Fruit fly (Drosophila melanogaster) whole organism, embryonic: ENCODE measurements around the gene CG32483.

Source experiments
- Abd-B ChIP-seq: fragments of 200-800 bp; sonication (Bioruptor generic); optimal IDR thresholded peaks from 2 replicates; lab custom pipeline; 2018; ENCODE audit warnings: missing biosample characterization, mild to moderate bottlenecking, missing genetic modification characterization, moderate library complexity
- Aef1 ChIP-seq: fragments of 200-800 bp; sonication (Bioruptor generic); IDR thresholded peaks from 3 replicates; pipeline ENCODE4 v1.3.6; 2022; ENCODE audit warnings: missing biosample characterization, missing genetic modification characterization
- Asciz ChIP-seq: fragments of 200-800 bp; sonication (Bioruptor generic); optimal IDR thresholded peaks from 2 replicates; lab custom pipeline; 2017; ENCODE audit warnings: missing biosample characterization, mild to moderate bottlenecking, missing genetic modification characterization, missing genetic modification reagents
- Atf-2 ChIP-seq: fragments of 200-800 bp; sonication (Bioruptor generic); optimal IDR thresholded peaks from 2 replicates; lab custom pipeline; 2016; ENCODE audit warnings: missing biosample characterization, missing genetic modification characterization
- CG10321 ChIP-seq: fragments of 200-800 bp; sonication (Bioruptor generic); IDR thresholded peaks from 2 replicates; pipeline ENCODE4 v1.3.6; 2022; ENCODE audit warnings: missing biosample characterization, missing genetic modification characterization
- CG11456 ChIP-seq: fragments of 200-800 bp; sonication (Bioruptor generic); IDR thresholded peaks from 3 replicates; pipeline ENCODE4 v1.3.6; 2022; ENCODE audit warnings: missing biosample characterization, missing genetic modification characterization
- CG14441 ChIP-seq: fragments of 200-800 bp; sonication (Bioruptor generic); IDR thresholded peaks from 2 replicates; pipeline ENCODE4 v1.3.6; 2022; ENCODE audit warnings: missing biosample characterization, missing genetic modification characterization
- CG17359 ChIP-seq: fragments of 200-800 bp; sonication (Bioruptor generic); optimal IDR thresholded peaks from 3 replicates; lab custom pipeline; 2018; ENCODE audit warnings: missing biosample characterization, mild to moderate bottlenecking, missing genetic modification characterization, moderate library complexity
- CG17568 ChIP-seq: fragments of 200-800 bp; sonication (Bioruptor generic); optimal IDR thresholded peaks from 2 replicates; lab custom pipeline; 2018; ENCODE audit warnings: missing biosample characterization, mild to moderate bottlenecking, missing genetic modification characterization, moderate library complexity
- CG17612 ChIP-seq: fragments of 200-800 bp; sonication (Bioruptor generic); IDR thresholded peaks from 2 replicates; pipeline ENCODE4 v1.3.6; 2022; ENCODE audit warnings: missing biosample characterization, missing genetic modification characterization
- CG17802 ChIP-seq: fragments of 200-800 bp; sonication (Bioruptor generic); optimal IDR thresholded peaks from 2 replicates; lab custom pipeline; 2018; ENCODE audit warnings: missing biosample characterization, mild to moderate bottlenecking, missing genetic modification characterization, moderate library complexity
- CG1832 ChIP-seq: fragments of 200-800 bp; sonication (Bioruptor generic); optimal IDR thresholded peaks from 2 replicates; lab custom pipeline; 2017; ENCODE audit warnings: missing biosample characterization, mild to moderate bottlenecking, missing genetic modification characterization, inconsistent platforms
- CG2678 ChIP-seq: fragments of 200-800 bp; sonication (Bioruptor generic); optimal IDR thresholded peaks from 3 replicates; lab custom pipeline; 2019; ENCODE audit warnings: missing biosample characterization, mild to moderate bottlenecking, missing genetic modification characterization, moderate library complexity
- CG2889 ChIP-seq: fragments of 200-800 bp; sonication (Bioruptor generic); IDR thresholded peaks from 3 replicates; pipeline ENCODE4 v1.3.6; 2022; ENCODE audit warnings: missing biosample characterization, missing genetic modification characterization
- CG33557 ChIP-seq: fragments of 200-800 bp; sonication (Bioruptor generic); optimal IDR thresholded peaks from 2 replicates; lab custom pipeline; 2019; ENCODE audit warnings: missing biosample characterization, mild to moderate bottlenecking, missing genetic modification characterization, moderate library complexity
- CG3407 ChIP-seq: fragments of 200-800 bp; sonication (Bioruptor generic); optimal IDR thresholded peaks from 2 replicates; lab custom pipeline; 2018; ENCODE audit warnings: missing biosample characterization, mild to moderate bottlenecking, missing genetic modification characterization
- CG42726 ChIP-seq: fragments of 200-800 bp; sonication (Bioruptor generic); IDR thresholded peaks from 2 replicates; pipeline ENCODE4 v1.3.6; 2022; ENCODE audit warnings: missing biosample characterization, missing genetic modification characterization; ENCODE audit not compliant: partially characterized antibody
- CG4820 ChIP-seq: fragments of 200-800 bp; sonication (Bioruptor generic); optimal IDR thresholded peaks from 3 replicates; lab custom pipeline; 2016; ENCODE audit warnings: missing biosample characterization, missing genetic modification characterization
- CG6254 ChIP-seq: fragments of 200-800 bp; sonication (Bioruptor generic); optimal IDR thresholded peaks from 3 replicates; lab custom pipeline; 2017; ENCODE audit warnings: mild to moderate bottlenecking, missing biosample characterization, missing genetic modification reagents, missing genetic modification characterization
- CG6272 ChIP-seq: fragments of 200-800 bp; sonication (Bioruptor generic); IDR thresholded peaks from 2 replicates; pipeline ENCODE4 v1.3.6; 2022; ENCODE audit warnings: missing biosample characterization, missing genetic modification characterization
- CG7372 ChIP-seq: fragments of 200-800 bp; sonication (Bioruptor generic); IDR thresholded peaks from 2 replicates; pipeline ENCODE4 v1.3.6; 2022; ENCODE audit warnings: missing biosample characterization, missing genetic modification characterization
- CG7786 ChIP-seq: fragments of 200-800 bp; sonication (Bioruptor generic); optimal IDR thresholded peaks from 2 replicates; lab custom pipeline; 2016; ENCODE audit warnings: missing biosample characterization, missing genetic modification characterization
- Fer2 ChIP-seq: fragments of 200-800 bp; sonication (Bioruptor generic); optimal IDR thresholded peaks from 2 replicates; lab custom pipeline; 2018; ENCODE audit warnings: missing biosample characterization, mild to moderate bottlenecking, missing genetic modification characterization, moderate library complexity
- HLH3B ChIP-seq: fragments of 200-800 bp; sonication (Bioruptor generic); IDR thresholded peaks from 2 replicates; pipeline ENCODE4 v1.3.6; 2022; ENCODE audit warnings: missing biosample characterization, missing genetic modification characterization
- Hmr ChIP-seq: fragments of 200-800 bp; sonication (Bioruptor generic); optimal IDR thresholded peaks from 3 replicates; lab custom pipeline; 2017; ENCODE audit warnings: mild to moderate bottlenecking, missing biosample characterization, missing genetic modification reagents, missing genetic modification characterization
- Hsf ChIP-seq: fragments of 200-800 bp; sonication (Bioruptor generic); optimal IDR thresholded peaks from 3 replicates; lab custom pipeline; 2016; ENCODE audit warnings: missing biosample characterization, missing genetic modification characterization
- NC2α ChIP-seq: fragments of 200-800 bp; sonication (Bioruptor generic); optimal IDR thresholded peaks from 2 replicates; lab custom pipeline; 2016; ENCODE audit warnings: missing biosample characterization, missing genetic modification characterization
- Tbp ChIP-seq: fragments of >200 bp; optimal IDR thresholded peaks from 2 replicates; lab custom pipeline; 2018; ENCODE audit warnings: missing biosample characterization, missing genetic modification characterization
- abd-A ChIP-seq: fragments of 200-800 bp; sonication (Bioruptor generic); optimal IDR thresholded peaks from 3 replicates; lab custom pipeline; 2019; ENCODE audit warnings: missing biosample characterization, mild to moderate bottlenecking, missing genetic modification characterization, moderate library complexity
- bowl ChIP-seq: fragments of 200-800 bp; sonication (Bioruptor generic); IDR thresholded peaks from 2 replicates; pipeline ENCODE4 v1.3.6; 2022; ENCODE audit warnings: missing biosample characterization, missing genetic modification characterization
- br ChIP-seq: fragments of >200 bp; optimal IDR thresholded peaks from 2 replicates; lab custom pipeline; 2017
- cas ChIP-seq: fragments of 200-800 bp; sonication (Bioruptor generic); IDR thresholded peaks from 2 replicates; pipeline ENCODE4 v1.3.6; 2022; ENCODE audit warnings: missing biosample characterization, missing genetic modification characterization
- chif ChIP-seq, 2 experiments: fragments of 200-800 bp; sonication (Bioruptor generic); optimal IDR thresholded peaks; 3 replicates each; lab custom pipeline; 2016; ENCODE audit warnings: missing biosample characterization in 2 of 2, missing genetic modification characterization in 2 of 2
- croc ChIP-seq: fragments of 200-800 bp; sonication (Bioruptor generic); conservative IDR thresholded peaks from 3 replicates; pipeline ENCODE4 v1.3.6; 2022; ENCODE audit warnings: missing biosample characterization, missing genetic modification characterization
- crol ChIP-seq: fragments of 200-800 bp; sonication (Bioruptor generic); IDR thresholded peaks from 2 replicates; pipeline ENCODE4 v1.3.6; 2022; ENCODE audit warnings: missing biosample characterization, missing genetic modification characterization
- dm ChIP-seq: fragments of 200-800 bp; sonication (Bioruptor generic); optimal IDR thresholded peaks from 3 replicates; lab custom pipeline; 2016; ENCODE audit warnings: missing biosample characterization, missing genetic modification characterization
- dpn ChIP-seq, 2 experiments: fragments of 200-800 bp; sonication (Bioruptor generic); optimal IDR thresholded peaks; 3 replicates each; lab custom pipeline; 2016; ENCODE audit warnings: missing biosample characterization in 2 of 2, missing genetic modification characterization in 2 of 2
- gem ChIP-seq: fragments of 200-800 bp; sonication (Bioruptor generic); optimal IDR thresholded peaks from 2 replicates; lab custom pipeline; 2019; ENCODE audit warnings: missing biosample characterization, mild to moderate bottlenecking, missing genetic modification characterization, moderate library complexity
- knrl ChIP-seq: fragments of 200-800 bp; sonication (Bioruptor generic); IDR thresholded peaks from 3 replicates; pipeline ENCODE4 v1.3.6; 2022; ENCODE audit warnings: missing biosample characterization, missing genetic modification characterization; ENCODE audit not compliant: partially characterized antibody
- lmd ChIP-seq: fragments of 200-800 bp; sonication (Bioruptor generic); IDR thresholded peaks from 2 replicates; pipeline ENCODE4 v1.3.6; 2022; ENCODE audit warnings: missing biosample characterization, missing genetic modification characterization
- mirr ChIP-seq: fragments of 200-800 bp; sonication (Bioruptor generic); optimal IDR thresholded peaks from 3 replicates; lab custom pipeline; 2018; ENCODE audit warnings: missing biosample characterization, mild to moderate bottlenecking, missing genetic modification characterization
- nerfin-1 ChIP-seq: fragments of 200-800 bp; sonication (Bioruptor generic); optimal IDR thresholded peaks from 3 replicates; lab custom pipeline; 2019; ENCODE audit warnings: missing biosample characterization, mild to moderate bottlenecking, missing genetic modification characterization, moderate library complexity
- odd ChIP-seq: fragments of 200-800 bp; sonication (Bioruptor generic); optimal IDR thresholded peaks from 2 replicates; lab custom pipeline; 2017; ENCODE audit warnings: missing biosample characterization, mild to moderate bottlenecking, missing genetic modification characterization
- pros ChIP-seq: fragments of 200-800 bp; sonication (Bioruptor generic); optimal IDR thresholded peaks from 3 replicates; lab custom pipeline; 2019; ENCODE audit warnings: missing biosample characterization, mild to moderate bottlenecking, missing genetic modification characterization, moderate library complexity
- row ChIP-seq: fragments of 200-800 bp; sonication (Bioruptor generic); IDR thresholded peaks from 3 replicates; pipeline ENCODE4 v1.3.6; 2022; ENCODE audit warnings: missing biosample characterization, missing genetic modification characterization
- schlank ChIP-seq: fragments of 200-800 bp; sonication (Bioruptor generic); optimal IDR thresholded peaks from 2 replicates; lab custom pipeline; 2018; ENCODE audit warnings: missing biosample characterization, mild to moderate bottlenecking, missing genetic modification characterization
- sens ChIP-seq: fragments of 200-800 bp; sonication (Bioruptor generic); peaks from one replicate; lab custom pipeline; 2016; ENCODE audit warnings: missing biosample characterization, missing genetic modification characterization
- sisA ChIP-seq: fragments of 200-800 bp; sonication (Bioruptor generic); IDR thresholded peaks from 2 replicates; pipeline ENCODE4 v1.3.6; 2022; ENCODE audit warnings: missing biosample characterization, missing genetic modification characterization
- sob ChIP-seq: fragments of 200-800 bp; sonication (Bioruptor generic); IDR thresholded peaks from 2 replicates; pipeline ENCODE4 v1.3.6; 2022; ENCODE audit warnings: missing biosample characterization, missing genetic modification characterization
- sqz ChIP-seq: fragments of 200-800 bp; sonication (Bioruptor generic); optimal IDR thresholded peaks from 3 replicates; lab custom pipeline; 2018; ENCODE audit warnings: missing biosample characterization, mild to moderate bottlenecking, missing genetic modification characterization
- tgo ChIP-seq: fragments of 200-800 bp; sonication (Bioruptor generic); IDR thresholded peaks from 3 replicates; pipeline ENCODE4 v1.3.6; 2022; ENCODE audit warnings: missing biosample characterization, missing genetic modification characterization
- zen ChIP-seq: fragments of 200-800 bp; sonication (Bioruptor generic); optimal IDR thresholded peaks from 3 replicates; lab custom pipeline; 2018; ENCODE audit warnings: missing biosample characterization, mild to moderate bottlenecking, missing genetic modification characterization, moderate library complexity

The CG32483 gene

dm6 chr3L:722386-722785, 32.5 kb upstream of the CG32483 start (continued):
- TF ChIP-seq CG14441 (GFP tag; lab: Robert Waterston, UW) (peak; percentile 71), pros (GFP tag; lab: Kevin White, UChicago) (no peak), knrl (GFP tag; lab: Robert Waterston, UW) (no peak), CG17802 (tag; lab: Kevin White, UChicago) (no peak), abd-A (tag; lab: Kevin White, UChicago) (no peak), CG2678 (peak; percentile 30), Asciz (no peak), dm (GFP tag; lab: Kevin White, UChicago) (no peak), CG33557 (GFP tag; lab: Kevin White, UChicago) (no peak), CG10321 (GFP tag; lab: Robert Waterston, UW) (no peak), CG4820 (GFP tag; lab: Kevin White, UChicago) (peak; percentile 5), Hmr (GFP tag; lab: Kevin White, UChicago) (no peak), Aef1 (GFP tag; lab: Robert Waterston, UW) (peak; percentile 50), sisA (GFP tag; lab: Robert Waterston, UW) (peak; percentile 62), Fer2 (tag; lab: Kevin White, UChicago) (no peak), cas (GFP tag; lab: Robert Waterston, UW) (no peak), odd (GFP tag; lab: Kevin White, UChicago) (no peak), CG17612 (GFP tag; lab: Robert Waterston, UW) (no peak), CG1832 (no peak), CG11456 (GFP tag; lab: Robert Waterston, UW) (0 out of 3 replicates have a peak, but pooled peaks have one; percentile 31), crol (GFP tag; lab: Robert Waterston, UW) (no peak), Tbp (GFP tag; lab: Kevin White, UChicago) (no peak), gem (peak; percentile 21), CG2889 (no peak), row (GFP tag; lab: Robert Waterston, UW) (peak; percentile 43), Hsf (GFP tag; lab: Kevin White, UChicago) (no peak), sob (GFP tag; lab: Robert Waterston, UW) (peak; percentile 49; the same call in 1 of the 2 replicates), zen (tag; lab: Kevin White, UChicago) (no peak), CG6272 (GFP tag; lab: Robert Waterston, UW) (peak; percentile 48; the same call in 1 of the 2 replicates), CG3407 (GFP tag; lab: Kevin White, UChicago) (no peak), CG42726 (no peak), nerfin-1 (no peak), bowl (GFP tag; lab: Robert Waterston, UW) (no peak), croc (GFP tag; lab: Robert Waterston, UW) (no peak), CG17359 (tag; lab: Kevin White, UChicago) (no peak), dpn (GFP tag; optimal IDR thresholded peaks at IDR 0.05; lab: Kevin White, UChicago) (no peak), chif (GFP tag; optimal IDR thresholded peaks at IDR 0.05; lab: Kevin White, UChicago) (no peak), lmd (peak; percentile 50), CG17568 (GFP tag; lab: Kevin White, UChicago) (no peak), CG7786 (GFP tag; lab: Kevin White, UChicago) (no peak), br (lab: Kevin White, UChicago) (no peak), HLH3B (GFP tag; lab: Robert Waterston, UW) (peak; percentile 52), CG6254 (GFP tag; lab: Kevin White, UChicago) (no peak), sqz (GFP tag; lab: Kevin White, UChicago) (peak; percentile 24), NC2α (GFP tag; lab: Kevin White, UChicago) (no peak), sens (GFP tag; lab: Kevin White, UChicago) (peak; percentile 41), Abd-B (GFP tag; lab: Kevin White, UChicago) (no peak), CG7372 (GFP tag; lab: Robert Waterston, UW) (0 out of 2 replicates have a peak, but pooled peaks have one; percentile 9), Atf-2 (GFP tag; lab: Kevin White, UChicago) (no peak), tgo (GFP tag; lab: Robert Waterston, UW) (peak; percentile 55), schlank (tag; lab: Kevin White, UChicago) (no peak), mirr (GFP tag; lab: Kevin White, UChicago) (no peak)
